Worm (Caenorhabditis elegans): Measurements from ENCODE around the gene Y22D7AR.6.

- TF ChIP-seq ztf-23 (GFP tag; IDR thresholded peaks at IDR 0.05): no peak
- TF ChIP-seq flt-1 (GFP tag; IDR thresholded peaks at IDR 0.05): no peak
- no peak for TF ChIP-seq cog-1 (tag; optimal IDR thresholded peaks at IDR 0.05)
Measured at ce11 chrIII:1682262-1682661, 5.7 kb upstream of the Y22D7AR.6 start.
